Worm (Caenorhabditis elegans) whole organism, L4 larva: Measurements from ENCODE around the gene gtl-1.
A peak's percentile ranks its signal among the peaks of the same experiment; 100 is the strongest.

ENCODE experiments used
- D1046.2 ChIP-seq: fragments of 200-800 bp; sonication (Bioruptor generic); IDR thresholded peaks from 2 replicates; pipeline ENCODE4 v1.3.6; 2022; ENCODE audit warnings: missing genetic modification characterization, missing compliant biosample characterization
- F26F4.8 ChIP-seq: fragments of 200-800 bp; sonication (Bioruptor generic); conservative IDR thresholded peaks from 2 replicates; pipeline ENCODE4 v1.3.6; 2022; ENCODE audit warnings: missing genetic modification characterization, missing compliant biosample characterization
- F37D6.2 ChIP-seq: sonication (generic microtip); optimal IDR thresholded peaks from 2 replicates; lab custom pipeline; 2016; ENCODE audit warnings: mild to moderate bottlenecking, missing genetic modification characterization, missing compliant biosample characterization
- R02D3.7 ChIP-seq: fragments of 150-350 bp; sonication (generic microtip); optimal IDR thresholded peaks from 3 replicates; lab custom pipeline; 2014; ENCODE audit warnings: missing biosample characterization, missing genetic modification characterization
- T20F7.1 ChIP-seq: fragments of 200-800 bp; sonication (Bioruptor generic); optimal IDR thresholded peaks from 2 replicates; lab custom pipeline; 2018; ENCODE audit warnings: mild to moderate bottlenecking, missing genetic modification characterization, missing compliant biosample characterization
- ceh-32 ChIP-seq: sonication (generic microtip); optimal IDR thresholded peaks from 2 replicates; lab custom pipeline; 2016; ENCODE audit warnings: mild to moderate bottlenecking, missing genetic modification characterization, missing compliant biosample characterization; ENCODE audit not compliant: poor library complexity
- cey-2 ChIP-seq: sonication (generic microtip); optimal IDR thresholded peaks from 3 replicates; lab custom pipeline; 2017; ENCODE audit warnings: missing genetic modification characterization, mild to moderate bottlenecking, missing compliant biosample characterization, antibody characterized with exemption, borderline replicate concordance; ENCODE audit not compliant: insufficient read depth
- ctbp-1 ChIP-seq: fragments of 200-800 bp; sonication (Bioruptor generic); IDR thresholded peaks from 2 replicates; pipeline ENCODE4 v1.3.6; 2022; ENCODE audit warnings: missing genetic modification reagents, missing genetic modification characterization, missing compliant biosample characterization
- daf-8 ChIP-seq: fragments of 200-800 bp; sonication (Bioruptor generic); IDR thresholded peaks from 2 replicates; pipeline ENCODE4 v1.3.6; 2022; ENCODE audit warnings: missing genetic modification characterization, missing compliant biosample characterization
- duxl-1 ChIP-seq: sonication (generic microtip); optimal IDR thresholded peaks from 2 replicates; lab custom pipeline; 2016; ENCODE audit warnings: mild to moderate bottlenecking, missing genetic modification characterization, moderate library complexity, missing compliant biosample characterization; ENCODE audit not compliant: poor library complexity
- egl-43 ChIP-seq: fragments of 200-800 bp; sonication (Bioruptor generic); IDR thresholded peaks from 2 replicates; pipeline ENCODE4 v1.3.6; 2022; ENCODE audit warnings: missing genetic modification reagents, missing genetic modification characterization, missing compliant biosample characterization
- fos-1 ChIP-seq: fragments of 150-350 bp; optimal IDR thresholded peaks from 2 replicates; lab custom pipeline; 2014; ENCODE audit warnings: missing biosample characterization, missing genetic modification characterization
- hlh-11 ChIP-seq: fragments of 200-800 bp; sonication (Bioruptor generic); optimal IDR thresholded peaks from 2 replicates; lab custom pipeline; 2018; ENCODE audit warnings: mild to moderate bottlenecking, missing genetic modification characterization, missing compliant biosample characterization
- lim-7 ChIP-seq: fragments of 200-800 bp; sonication (Bioruptor generic); IDR thresholded peaks from 2 replicates; pipeline ENCODE4 v1.3.6; 2022; ENCODE audit warnings: missing genetic modification characterization, missing compliant biosample characterization
- lin-1 ChIP-seq: fragments of 200-800 bp; sonication (Bioruptor generic); IDR thresholded peaks from 2 replicates; pipeline ENCODE4 v1.3.6; 2022; ENCODE audit warnings: missing genetic modification reagents, missing genetic modification characterization, missing compliant biosample characterization
- lin-29 ChIP-seq: fragments of 200-800 bp; sonication (Bioruptor generic); IDR thresholded peaks from 2 replicates; pipeline ENCODE4 v1.3.6; 2022; ENCODE audit warnings: missing genetic modification reagents, missing genetic modification characterization, missing compliant biosample characterization
- lin-39 ChIP-seq: fragments of 150-350 bp; optimal IDR thresholded peaks from 2 replicates; lab custom pipeline; 2014; ENCODE audit warnings: missing biosample characterization, missing genetic modification reagents, missing genetic modification characterization
- madf-5 ChIP-seq, 2 experiments: fragments of 200-800 bp; sonication (Bioruptor generic); IDR thresholded peaks; 2 replicates each; pipeline ENCODE4 v1.3.6; 2022; ENCODE audit warnings: missing compliant biosample characterization in 2 of 2, missing genetic modification characterization in 2 of 2
- mes-2 ChIP-seq: sonication (generic microtip); optimal IDR thresholded peaks from 2 replicates; lab custom pipeline; 2016; ENCODE audit warnings: missing genotype, mild to moderate bottlenecking, missing genetic modification characterization, missing compliant biosample characterization; ENCODE audit not compliant: poor library complexity, severe bottlenecking
- nhr-10 ChIP-seq: fragments of 150-350 bp; optimal IDR thresholded peaks from 2 replicates; lab custom pipeline; 2014; ENCODE audit warnings: missing biosample characterization, missing genetic modification characterization
- nhr-111 ChIP-seq: fragments of 200-800 bp; sonication (Bioruptor generic); optimal IDR thresholded peaks from 2 replicates; lab custom pipeline; 2018; ENCODE audit warnings: mild to moderate bottlenecking, missing genetic modification characterization, missing compliant biosample characterization
- nhr-25 ChIP-seq: sonication (generic microtip); optimal IDR thresholded peaks from 2 replicates; lab custom pipeline; 2017; ENCODE audit warnings: missing genetic modification characterization, mild to moderate bottlenecking, missing compliant biosample characterization, antibody characterized with exemption, moderate library complexity, borderline replicate concordance; ENCODE audit not compliant: insufficient read depth
- nhr-28 ChIP-seq: fragments of 150-350 bp; optimal IDR thresholded peaks from 2 replicates; lab custom pipeline; 2014; ENCODE audit warnings: missing biosample characterization, missing genetic modification characterization
- nhr-42 ChIP-seq: fragments of 200-800 bp; sonication (Bioruptor generic); IDR thresholded peaks from 2 replicates; pipeline ENCODE4 v1.3.6; 2022; ENCODE audit warnings: missing genetic modification characterization, missing compliant biosample characterization
- pqm-1 ChIP-seq: sonication (generic microtip); optimal IDR thresholded peaks from 2 replicates; lab custom pipeline; 2017; ENCODE audit warnings: missing biosample characterization, missing genetic modification characterization
- set-16 ChIP-seq: fragments of 200-800 bp; sonication (Bioruptor generic); IDR thresholded peaks from 2 replicates; pipeline ENCODE4 v1.3.6; 2022; ENCODE audit warnings: missing genetic modification reagents, missing genetic modification characterization, missing compliant biosample characterization
- snpc-4 ChIP-seq: fragments of 150-350 bp; optimal IDR thresholded peaks from 2 replicates; lab custom pipeline; 2014; ENCODE audit warnings: missing biosample characterization, missing genetic modification characterization
- unc-62 ChIP-seq, 3 experiments: fragments of 150-350 bp in 1 of 3; sonication (generic microtip); optimal IDR thresholded peaks in 2 of 3; peaks in 1 of 3; 1 replicate in 1 of 3; 2 replicates in 2 of 3; lab custom pipeline; 2014 to 2017; ENCODE audit warnings: missing biosample characterization in 3 of 3, missing genetic modification characterization in 3 of 3, missing genetic modification reagents in 3 of 3, missing genotype in 1 of 3
- zag-1 ChIP-seq: fragments of 150-350 bp; optimal IDR thresholded peaks from 2 replicates; lab custom pipeline; 2014; ENCODE audit warnings: missing biosample characterization, missing genetic modification characterization
- zfp-2 ChIP-seq: sonication (generic microtip); optimal IDR thresholded peaks from 2 replicates; lab custom pipeline; 2016; ENCODE audit warnings: mild to moderate bottlenecking, missing genetic modification characterization, missing compliant biosample characterization
- zfp-3 ChIP-seq: fragments of 200-800 bp; sonication (Bioruptor generic); conservative IDR thresholded peaks from 2 replicates; pipeline ENCODE4 v1.3.6; 2022; ENCODE audit warnings: missing genetic modification reagents, missing genetic modification characterization, missing compliant biosample characterization
- zip-11 ChIP-seq: fragments of 200-800 bp; sonication (Bioruptor generic); IDR thresholded peaks from 2 replicates; pipeline ENCODE4 v1.3.6; 2022; ENCODE audit warnings: missing genetic modification characterization, missing compliant biosample characterization
- zip-2 ChIP-seq: fragments of 150-350 bp; optimal IDR thresholded peaks from 2 replicates; lab custom pipeline; 2014; ENCODE audit warnings: missing biosample characterization, missing genetic modification characterization

The gtl-1 gene

DNA sequence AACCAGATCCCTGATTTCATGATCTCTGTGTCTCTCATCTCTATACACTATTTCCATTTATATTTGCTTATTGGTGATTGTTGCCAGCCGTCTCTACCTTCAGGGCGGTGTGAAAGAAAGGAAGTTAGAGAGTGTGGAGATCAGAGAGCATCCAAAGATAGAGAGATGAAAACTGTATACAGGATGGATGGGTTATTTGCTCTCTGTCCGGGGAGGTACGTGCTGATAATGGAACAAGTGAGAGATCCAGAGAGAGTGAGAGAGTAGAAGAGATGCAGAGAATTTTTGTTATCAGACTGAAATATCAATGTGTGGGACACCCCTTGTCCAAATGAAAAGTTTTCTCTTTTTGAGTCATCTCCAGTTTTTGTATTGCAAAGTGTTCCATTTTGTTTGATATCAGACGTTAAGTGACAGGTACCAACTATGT is 24.8 kb upstream of the gtl-1 start (continued):
- no peak for TF ChIP-seq F26F4.8 (GFP tag; lab: Robert Waterston, UW)
- TF ChIP-seq ctbp-1 = no peak
- peak; percentile 95 for TF ChIP-seq pqm-1 (tag; lab: Kevin White, UChicago)
- TF ChIP-seq zag-1 (tag; lab: Kevin White, UChicago) = no peak
- TF ChIP-seq T20F7.1 (GFP tag; lab: Kevin White, UChicago) = peak; percentile 12
- no peak for TF ChIP-seq zip-11 (GFP tag; lab: Robert Waterston, UW)
- no peak for TF ChIP-seq R02D3.7 (tag; lab: Kevin White, UChicago)
- TF ChIP-seq nhr-111 (GFP tag; lab: Kevin White, UChicago) = no peak
- TF ChIP-seq duxl-1 (tag; lab: Kevin White, UChicago) = no peak
- TF ChIP-seq fos-1 (tag; lab: Kevin White, UChicago) = no peak
- TF ChIP-seq unc-62 (GFP tag; optimal IDR thresholded peaks at IDR 0.05 in 1 of 2; lab: Kevin White, UChicago) = peak in 1 of 2 experiments; percentile 27
- no peak for TF ChIP-seq unc-62 (tag; optimal IDR thresholded peaks at IDR 0.05; lab: Kevin White, UChicago)

DNA sequence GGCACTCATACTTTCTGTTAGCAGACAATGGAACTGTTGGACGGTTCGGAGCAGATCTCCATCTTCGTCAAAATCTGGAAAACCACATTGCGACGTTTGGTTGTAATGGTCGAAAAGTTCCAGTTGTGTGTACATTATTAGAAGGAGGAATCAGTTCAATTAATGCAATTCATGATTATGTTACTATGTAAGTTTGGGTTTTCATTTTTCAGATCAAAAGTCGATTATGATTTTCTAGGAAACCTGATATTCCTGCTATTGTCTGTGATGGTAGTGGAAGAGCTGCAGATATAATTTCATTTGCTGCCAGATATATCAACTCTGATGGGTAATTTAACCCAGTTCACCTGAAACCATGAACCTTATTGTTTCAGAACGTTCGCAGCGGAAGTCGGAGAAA is 16.7 kb upstream of the gtl-1 start:
- TF ChIP-seq unc-62 (GFP tag; optimal IDR thresholded peaks at IDR 0.05 in 1 of 2; lab: Kevin White, UChicago) = peak in 1 of 2 experiments; percentile 90
- no peak for TF ChIP-seq unc-62 (tag; optimal IDR thresholded peaks at IDR 0.05; lab: Kevin White, UChicago)
- TF ChIP-seq lin-1 = no peak
- TF ChIP-seq, all 104 proteins: peak for 1

DNA sequence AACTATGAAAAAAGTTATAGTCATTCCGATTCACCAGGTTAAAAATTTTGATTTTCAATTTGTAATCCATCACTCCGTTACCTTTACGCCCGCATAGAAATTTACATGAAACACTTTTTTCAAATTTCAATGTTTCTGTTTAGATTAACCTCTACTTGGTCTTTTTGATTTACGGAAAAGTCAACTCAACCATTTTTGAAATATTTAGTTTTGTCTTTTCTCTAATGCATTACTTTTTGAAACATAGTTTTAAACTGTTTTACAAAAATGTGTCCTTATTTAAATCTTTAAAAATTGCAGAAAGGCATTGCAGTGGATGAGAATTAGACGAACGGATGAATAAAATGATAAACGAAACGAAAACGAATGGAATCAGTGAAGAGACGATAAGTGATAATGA is 13.8 kb upstream of the gtl-1 start, which contains the start of gene gtl-2:
Gene gtl-2, plus strand, starts transcription at position 301 of the 400 bp plus-strand sequence.
- TF ChIP-seq snpc-4 (tag; lab: Kevin White, UChicago) (no peak), set-16 (no peak), lim-7 (GFP tag; lab: Robert Waterston, UW) (no peak), F26F4.8 (GFP tag; lab: Robert Waterston, UW) (no peak), ceh-32 (tag; lab: Kevin White, UChicago) (no peak), mes-2 (tag; lab: Kevin White, UChicago) (no peak), F37D6.2 (tag; lab: Kevin White, UChicago) (no peak)

DNA sequence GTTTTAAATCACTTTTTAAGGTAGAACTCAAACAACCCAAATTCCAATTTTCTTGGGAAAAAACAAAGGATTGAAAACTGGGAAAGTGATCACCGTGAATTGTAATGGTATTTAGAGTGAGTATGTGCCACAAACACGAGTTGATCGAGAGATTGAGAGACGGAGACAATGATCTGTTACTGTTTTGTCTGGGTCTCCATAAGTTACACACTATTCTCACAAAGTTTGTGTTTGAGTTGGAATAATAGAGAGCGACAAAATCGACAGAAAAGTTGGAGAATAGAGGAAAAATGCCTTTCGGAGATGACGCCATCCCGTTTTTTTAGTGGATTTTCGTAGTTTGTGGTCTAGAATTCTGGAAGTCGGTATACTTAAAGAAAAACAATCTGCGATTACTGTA is 11.9 kb upstream of the gtl-1 start, which contains the start of gene nhr-7:
Gene nhr-7, minus strand, starts transcription at position 101 of the 400 bp plus-strand sequence.
- no peak for TF ChIP-seq nhr-42 (GFP tag; lab: Robert Waterston, UW)
- TF ChIP-seq duxl-1 (tag; lab: Kevin White, UChicago) = no peak
- no peak for TF ChIP-seq daf-8 (GFP tag; lab: Robert Waterston, UW)
- TF ChIP-seq unc-62 (GFP tag; optimal IDR thresholded peaks at IDR 0.05 in 1 of 2; lab: Kevin White, UChicago) = no peak
- TF ChIP-seq unc-62 (tag; optimal IDR thresholded peaks at IDR 0.05; lab: Kevin White, UChicago) = no peak
- no peak for TF ChIP-seq zfp-3
- no peak for TF ChIP-seq nhr-111 (GFP tag; lab: Kevin White, UChicago)
- no peak for TF ChIP-seq egl-43 (GFP tag; lab: Robert Waterston, UW)
- no peak for TF ChIP-seq zag-1 (tag; lab: Kevin White, UChicago)
- TF ChIP-seq cey-2 (tag; lab: Kevin White, UChicago) = no peak
- no peak for TF ChIP-seq zfp-2
- no peak for TF ChIP-seq lin-29 (GFP tag; lab: Robert Waterston, UW)
- TF ChIP-seq nhr-10 (tag; lab: Kevin White, UChicago) = no peak
- no peak for TF ChIP-seq madf-5 (GFP tag; IDR thresholded peaks at IDR 0.05; lab: Robert Waterston, UW)
- TF ChIP-seq D1046.2 (GFP tag; lab: Robert Waterston, UW) = no peak
- no peak for TF ChIP-seq nhr-28 (tag; lab: Kevin White, UChicago)
- TF ChIP-seq zip-2 (tag; lab: Kevin White, UChicago) = no peak
- no peak for TF ChIP-seq hlh-11 (tag; lab: Kevin White, UChicago)
- no peak for TF ChIP-seq nhr-25
- TF ChIP-seq lin-39 (tag; lab: Kevin White, UChicago) = no peak
